Fruit fly (Drosophila melanogaster) whole organism, pupa: Measurements from ENCODE around the gene CG9643.
A peak's percentile ranks its signal among the peaks of the same experiment; 100 is the strongest.

Source experiments
- CG10348 ChIP-seq: fragments of 200-800 bp; sonication (Bioruptor generic); IDR thresholded peaks from 2 replicates; pipeline ENCODE4 v1.3.6; 2022; ENCODE audit warnings: missing biosample characterization, missing genetic modification characterization
- CG12605 ChIP-seq: fragments of 200-800 bp; sonication (Bioruptor generic); IDR thresholded peaks from 2 replicates; pipeline ENCODE4 v1.3.6; 2022; ENCODE audit warnings: missing biosample characterization, missing genetic modification characterization
- CG13204 ChIP-seq: fragments of 200-800 bp; sonication (Bioruptor generic); optimal IDR thresholded peaks from 2 replicates; lab custom pipeline; 2018; ENCODE audit warnings: missing biosample characterization, mild to moderate bottlenecking, missing genetic modification characterization, moderate library complexity
- CG14655 ChIP-seq: fragments of 200-800 bp; sonication (Bioruptor generic); optimal IDR thresholded peaks from 3 replicates; lab custom pipeline; 2017; ENCODE audit warnings: mild to moderate bottlenecking, missing biosample characterization, missing genetic modification reagents, missing genetic modification characterization
- CG15710 ChIP-seq: fragments of 200-800 bp; sonication (Bioruptor generic); optimal IDR thresholded peaks from 2 replicates; lab custom pipeline; 2018; ENCODE audit warnings: missing biosample characterization, mild to moderate bottlenecking, missing genetic modification characterization, moderate library complexity
- CG17806 ChIP-seq: fragments of 200-800 bp; sonication (Bioruptor generic); optimal IDR thresholded peaks from 2 replicates; lab custom pipeline; 2018; ENCODE audit warnings: missing biosample characterization, mild to moderate bottlenecking, missing genetic modification characterization, moderate library complexity
- CG32121 ChIP-seq: fragments of 200-800 bp; sonication (Bioruptor generic); IDR thresholded peaks from 2 replicates; pipeline ENCODE4 v1.3.6; 2022; ENCODE audit warnings: missing biosample characterization, missing genetic modification characterization
- CG34367 ChIP-seq: fragments of 200-800 bp; sonication (Bioruptor generic); optimal IDR thresholded peaks from 2 replicates; lab custom pipeline; 2018; ENCODE audit warnings: missing biosample characterization, mild to moderate bottlenecking, missing genetic modification characterization
- CG4496 ChIP-seq: fragments of 200-800 bp; sonication (Bioruptor generic); IDR thresholded peaks from 3 replicates; pipeline ENCODE4 v1.3.6; 2022; ENCODE audit warnings: missing biosample characterization, missing genetic modification characterization
- CG8159 ChIP-seq: fragments of 200-800 bp; sonication (Bioruptor generic); optimal IDR thresholded peaks from 3 replicates; lab custom pipeline; 2018; ENCODE audit warnings: missing biosample characterization, mild to moderate bottlenecking, missing genetic modification characterization, moderate library complexity
- CG8301 ChIP-seq: fragments of 200-800 bp; sonication (Bioruptor generic); optimal IDR thresholded peaks from 2 replicates; lab custom pipeline; 2018; ENCODE audit warnings: missing biosample characterization, mild to moderate bottlenecking, missing genetic modification characterization
- CG9948 ChIP-seq: fragments of 200-800 bp; sonication (Bioruptor generic); optimal IDR thresholded peaks from 2 replicates; lab custom pipeline; 2018; ENCODE audit warnings: missing biosample characterization, mild to moderate bottlenecking, missing genetic modification characterization, moderate library complexity
- D1 ChIP-seq: fragments of 200-800 bp; sonication (Bioruptor generic); optimal IDR thresholded peaks from 2 replicates; lab custom pipeline; 2018; ENCODE audit warnings: missing biosample characterization, mild to moderate bottlenecking, missing genetic modification characterization, moderate library complexity
- EcR ChIP-seq: fragments of 200-800 bp; sonication (Bioruptor generic); optimal IDR thresholded peaks from 3 replicates; lab custom pipeline; 2019; ENCODE audit warnings: missing biosample characterization, missing genetic modification characterization, mild to moderate bottlenecking, moderate library complexity, missing genetic modification reagents
- Ets98B ChIP-seq: fragments of 200-800 bp; sonication (Bioruptor generic); IDR thresholded peaks from 2 replicates; pipeline ENCODE4 v1.3.6; 2022; ENCODE audit warnings: missing biosample characterization, missing genetic modification characterization
- Pif1A ChIP-seq: fragments of 200-800 bp; sonication (Bioruptor generic); optimal IDR thresholded peaks from 3 replicates; lab custom pipeline; 2016; ENCODE audit warnings: missing biosample characterization, missing genetic modification characterization
- Pif1B ChIP-seq: fragments of 200-800 bp; sonication (Bioruptor generic); optimal IDR thresholded peaks from 3 replicates; lab custom pipeline; 2016; ENCODE audit warnings: missing biosample characterization, missing genetic modification characterization
- Snoo ChIP-seq: fragments of 200-800 bp; sonication (Bioruptor generic); optimal IDR thresholded peaks from 3 replicates; lab custom pipeline; 2017; ENCODE audit warnings: missing biosample characterization, mild to moderate bottlenecking, missing genetic modification characterization, inconsistent platforms
- fd96Ca ChIP-seq: fragments of 200-800 bp; sonication (Bioruptor generic); IDR thresholded peaks from 3 replicates; pipeline ENCODE4 v1.3.6; 2022; ENCODE audit warnings: missing biosample characterization, missing genetic modification characterization
- gl ChIP-seq: fragments of 200-800 bp; sonication (Bioruptor generic); optimal IDR thresholded peaks from 2 replicates; lab custom pipeline; 2018; ENCODE audit warnings: missing biosample characterization, mild to moderate bottlenecking, missing genetic modification characterization
- rn ChIP-seq: fragments of 200-800 bp; sonication (Bioruptor generic); IDR thresholded peaks from 2 replicates; pipeline ENCODE4 v1.3.6; 2022; ENCODE audit warnings: missing biosample characterization, missing genetic modification characterization

Gene CG9643

DNA sequence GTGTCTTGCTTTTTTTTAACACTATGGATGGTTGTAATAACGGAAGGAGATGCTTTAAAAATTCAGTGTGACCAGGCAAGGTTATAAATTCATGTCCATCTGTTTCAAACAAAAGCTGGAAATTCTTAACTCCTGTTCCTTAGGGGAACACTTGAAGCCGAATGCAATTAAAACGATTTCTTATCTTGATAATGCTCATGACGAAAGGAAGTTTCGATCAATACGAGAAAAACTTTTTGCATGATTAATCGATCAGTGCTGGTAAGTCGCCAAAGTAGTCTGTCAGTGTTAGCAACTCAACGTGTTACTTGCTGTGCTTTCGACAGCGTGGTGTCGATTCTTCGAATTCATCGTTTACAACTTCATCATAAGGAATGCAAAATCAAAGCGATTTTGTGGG, 24.6 kb downstream of the CG9643 start, which contains the start of gene Rbp9:
Gene Rbp9, plus strand, starts transcription at position 291 of the 400 bp plus-strand sequence.
- TF ChIP-seq CG8301 (tag; lab: Kevin White, UChicago), result no peak
- no peak for TF ChIP-seq Pif1B (GFP tag; lab: Kevin White, UChicago)
- no peak for TF ChIP-seq CG9948 (tag; lab: Kevin White, UChicago)
- TF ChIP-seq Snoo, result no peak
- TF ChIP-seq fd96Ca (GFP tag; lab: Robert Waterston, UW), result no peak
- no peak for TF ChIP-seq Ets98B (GFP tag; lab: Robert Waterston, UW)

DNA sequence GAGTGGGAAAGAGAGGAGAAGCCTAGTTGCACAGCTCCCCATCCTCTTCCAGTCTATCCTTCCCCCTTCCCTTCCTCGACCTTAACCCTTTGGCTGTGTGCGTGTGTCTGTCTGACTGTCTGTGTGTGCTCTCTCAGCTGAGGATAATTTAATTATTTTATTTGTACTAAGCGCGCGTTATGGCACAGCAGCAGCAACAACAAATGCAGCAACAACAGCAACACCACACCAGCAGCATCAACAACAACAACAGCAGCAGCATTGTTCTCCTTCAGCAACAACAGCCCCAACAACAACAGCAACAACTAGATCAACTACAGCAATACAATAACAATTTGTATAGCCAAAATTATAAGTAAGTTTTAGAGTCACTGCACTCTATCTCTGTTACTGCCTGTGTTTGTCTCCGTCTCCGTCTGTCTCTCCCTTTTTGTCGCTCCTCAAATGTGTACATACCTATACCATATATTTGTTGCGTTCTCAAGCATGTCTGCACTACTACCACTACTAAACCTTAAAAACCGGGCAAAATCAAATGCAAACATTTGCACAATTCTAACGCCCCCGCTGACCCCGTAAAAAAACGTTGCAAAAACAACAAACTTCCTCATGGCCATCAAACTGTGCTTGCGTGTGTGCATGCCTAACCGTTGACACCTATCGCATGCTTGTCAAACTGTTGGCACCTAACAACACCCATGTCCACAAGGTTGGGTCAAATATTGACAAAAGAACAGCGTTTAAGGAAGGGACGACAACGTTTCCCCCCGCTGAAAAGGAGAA, 33.5 kb downstream of the CG9643 start:
- TF ChIP-seq gl (tag; lab: Kevin White, UChicago) (no peak), EcR (GFP tag; lab: Kevin White, UChicago) (no peak), CG10348 (no peak), CG15710 (tag; lab: Kevin White, UChicago) (no peak), D1 (tag; lab: Kevin White, UChicago) (no peak), CG8301 (tag; lab: Kevin White, UChicago) (no peak)

DNA sequence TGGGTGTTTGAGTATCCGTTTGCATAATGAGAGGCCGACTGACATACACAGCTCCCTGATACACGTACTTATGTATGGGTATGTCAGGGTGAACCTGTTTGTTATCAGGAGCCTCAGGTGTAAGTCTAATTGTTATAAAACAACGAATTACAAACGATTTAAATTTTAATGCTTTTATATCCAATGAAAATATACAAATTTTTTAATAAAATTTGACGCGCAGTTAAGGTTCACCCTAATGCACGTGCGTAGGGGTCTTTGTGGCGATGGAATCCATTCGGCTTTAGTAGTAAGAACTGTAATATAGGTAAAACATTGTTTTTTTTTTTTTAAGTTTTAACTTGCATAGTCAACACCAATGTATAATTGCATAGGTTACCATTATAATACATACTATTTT, 34.6 kb downstream of the CG9643 start:
- TF ChIP-seq Snoo (peak; percentile 11), CG8159 (peak; percentile 86), CG4496 (GFP tag; lab: Robert Waterston, UW) (peak; percentile 62), CG14655 (peak; percentile 58), CG17806 (tag; lab: Kevin White, UChicago) (peak; percentile 39), CG9948 (tag; lab: Kevin White, UChicago) (peak; percentile 26), fd96Ca (GFP tag; lab: Robert Waterston, UW) (peak; percentile 71), Ets98B (GFP tag; lab: Robert Waterston, UW) (peak; percentile 58; the same call in 1 of the 2 replicates), Pif1A (peak; percentile 54), CG32121 (GFP tag; lab: Robert Waterston, UW) (no peak; the same call in 1 of the 2 replicates), CG15710 (tag; lab: Kevin White, UChicago) (peak; percentile 45), CG8301 (tag; lab: Kevin White, UChicago) (peak; percentile 35), Pif1B (GFP tag; lab: Kevin White, UChicago) (peak; percentile 65), CG12605 (GFP tag; lab: Robert Waterston, UW) (peak; percentile 44), EcR (GFP tag; lab: Kevin White, UChicago) (no peak), CG10348 (no peak), rn (GFP tag; lab: Robert Waterston, UW) (no peak), CG34367 (tag; lab: Kevin White, UChicago) (peak; percentile 34), D1 (tag; lab: Kevin White, UChicago) (no peak), CG13204 (GFP tag; lab: Kevin White, UChicago) (no peak), gl (tag; lab: Kevin White, UChicago) (no peak)

DNA sequence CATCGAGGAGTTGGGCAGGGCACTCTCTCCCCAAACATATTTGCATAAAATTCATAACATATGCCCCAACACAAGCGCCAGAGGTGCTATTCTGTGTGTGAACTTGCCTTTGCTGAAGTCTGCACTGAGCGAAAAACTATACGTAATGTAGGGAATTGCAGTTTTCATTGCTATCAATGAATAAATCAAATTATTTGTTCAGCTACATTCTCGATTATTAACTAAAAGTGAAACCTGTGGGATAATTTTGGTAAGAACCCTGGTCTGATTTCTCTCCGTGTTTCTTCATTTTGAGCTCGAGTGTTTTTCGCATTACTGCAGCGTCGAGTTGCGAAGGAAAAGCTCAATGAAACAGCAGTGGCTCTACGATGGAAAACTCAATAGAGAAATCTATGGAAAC, 36.4 kb downstream of the CG9643 start:
- TF ChIP-seq CG34367 (tag; lab: Kevin White, UChicago) (no peak), fd96Ca (GFP tag; lab: Robert Waterston, UW) (0 out of 3 replicates have a peak, but pooled peaks have one; percentile 49), CG10348 (no peak), CG4496 (GFP tag; lab: Robert Waterston, UW) (peak; percentile 53; the same call in 1 of the 3 replicates), CG12605 (GFP tag; lab: Robert Waterston, UW) (no peak), Snoo (no peak), CG14655 (peak; percentile 38), Pif1B (GFP tag; lab: Kevin White, UChicago) (no peak), CG17806 (tag; lab: Kevin White, UChicago) (peak; percentile 15), Pif1A (peak; percentile 13), rn (GFP tag; lab: Robert Waterston, UW) (no peak), CG15710 (tag; lab: Kevin White, UChicago) (no peak), CG8159 (peak; percentile 17), gl (tag; lab: Kevin White, UChicago) (no peak), D1 (tag; lab: Kevin White, UChicago) (no peak), Ets98B (GFP tag; lab: Robert Waterston, UW) (peak; percentile 57), EcR (GFP tag; lab: Kevin White, UChicago) (no peak), CG8301 (tag; lab: Kevin White, UChicago) (peak; percentile 25), CG9948 (tag; lab: Kevin White, UChicago) (peak; percentile 15), CG32121 (GFP tag; lab: Robert Waterston, UW) (no peak), CG13204 (GFP tag; lab: Kevin White, UChicago) (no peak)
- TF ChIP-seq, all 21 proteins: peak for 9

dm6 chr2L:2941353-2941752, 37.7 kb downstream of the CG9643 start:
- TF ChIP-seq D1 (tag; lab: Kevin White, UChicago), result no peak
- TF ChIP-seq Snoo, result no peak
- TF ChIP-seq CG14655, result peak; percentile 31
- no peak for TF ChIP-seq Pif1B (GFP tag; lab: Kevin White, UChicago)
- TF ChIP-seq CG8301 (tag; lab: Kevin White, UChicago), result peak; percentile 7
- no peak for TF ChIP-seq CG34367 (tag; lab: Kevin White, UChicago)
- TF ChIP-seq CG12605 (GFP tag; lab: Robert Waterston, UW), result no peak
- no peak for TF ChIP-seq gl (tag; lab: Kevin White, UChicago)
- TF ChIP-seq rn (GFP tag; lab: Robert Waterston, UW), result no peak
- no peak for TF ChIP-seq CG8159
- no peak for TF ChIP-seq CG17806 (tag; lab: Kevin White, UChicago)
- no peak for TF ChIP-seq CG4496 (GFP tag; lab: Robert Waterston, UW)
- TF ChIP-seq, all 21 proteins: peak for 2
